Worm (Caenorhabditis elegans) whole organism, young adult: ENCODE measurements around the gene insc-1.
A peak's percentile ranks its signal among the peaks of the same experiment; 100 is the strongest.

ENCODE experiments used
- B0035.1 ChIP-seq: sonication (generic microtip); optimal IDR thresholded peaks from 2 replicates; lab custom pipeline; 2016; ENCODE audit warnings: missing genetic modification characterization, mild to moderate bottlenecking, missing compliant biosample characterization, missing genotype, missing genetic modification reagents
- B0261.1 ChIP-seq: sonication (generic microtip); optimal IDR thresholded peaks from 2 replicates; lab custom pipeline; 2016; ENCODE audit warnings: mild to moderate bottlenecking, missing genetic modification characterization, moderate library complexity, missing compliant biosample characterization
- B0336.3 ChIP-seq: fragments of 200-800 bp; sonication (Bioruptor generic); IDR thresholded peaks from 2 replicates; pipeline ENCODE4 v1.3.6; 2022; ENCODE audit warnings: missing genetic modification characterization, missing compliant biosample characterization
- F23B12.7 ChIP-seq: sonication (generic microtip); optimal IDR thresholded peaks from 2 replicates; lab custom pipeline; 2017; ENCODE audit warnings: missing genetic modification characterization, mild to moderate bottlenecking, missing compliant biosample characterization, antibody characterized with exemption, moderate library complexity; ENCODE audit not compliant: insufficient read depth
- F55B11.4 ChIP-seq: sonication (generic microtip); optimal IDR thresholded peaks from 2 replicates; lab custom pipeline; 2016; ENCODE audit warnings: missing compliant biosample characterization, missing genetic modification characterization, borderline replicate concordance; ENCODE audit not compliant: insufficient read depth
- F57A8.1 ChIP-seq: fragments of 200-800 bp; sonication (Bioruptor generic); optimal IDR thresholded peaks from 2 replicates; lab custom pipeline; 2018; ENCODE audit warnings: mild to moderate bottlenecking, missing genetic modification characterization, moderate library complexity, missing compliant biosample characterization
- K11D2.4 ChIP-seq: fragments of 200-800 bp; sonication (Bioruptor generic); IDR thresholded peaks from 2 replicates; pipeline ENCODE4 v1.3.6; 2022; ENCODE audit warnings: missing genetic modification reagents, missing genetic modification characterization, missing compliant biosample characterization
- T07F8.4 ChIP-seq: sonication (generic microtip); optimal IDR thresholded peaks from 2 replicates; lab custom pipeline; 2016; ENCODE audit warnings: mild to moderate bottlenecking, missing genetic modification characterization, moderate library complexity, missing compliant biosample characterization
- Y56A3A.18 ChIP-seq: fragments of 200-800 bp; sonication (Bioruptor generic); IDR thresholded peaks from 2 replicates; pipeline ENCODE4 v1.3.6; 2022; ENCODE audit warnings: missing genetic modification reagents, missing genetic modification characterization, missing compliant biosample characterization
- Y67H2A.10 ChIP-seq: fragments of 200-800 bp; sonication (Bioruptor generic); conservative IDR thresholded peaks from 2 replicates; pipeline ENCODE4 v1.3.6; 2022; ENCODE audit warnings: missing genetic modification reagents, missing genetic modification characterization, missing compliant biosample characterization
- Y79H2A.3 ChIP-seq: fragments of 200-800 bp; sonication (Bioruptor generic); conservative IDR thresholded peaks from 2 replicates; pipeline ENCODE4 v1.3.6; 2022; ENCODE audit warnings: missing genetic modification reagents, missing genetic modification characterization, missing compliant biosample characterization
- Y95B8A.8 ChIP-seq: fragments of 200-800 bp; sonication (Bioruptor generic); IDR thresholded peaks from 2 replicates; pipeline ENCODE4 v1.3.6; 2022; ENCODE audit warnings: missing genetic modification reagents, missing genetic modification characterization, missing compliant biosample characterization
- akir-1 ChIP-seq: fragments of 200-800 bp; sonication (Bioruptor generic); optimal IDR thresholded peaks from 2 replicates; lab custom pipeline; 2018; ENCODE audit warnings: mild to moderate bottlenecking, missing genetic modification characterization, moderate library complexity, missing compliant biosample characterization
- aptf-2 ChIP-seq: fragments of 200-800 bp; sonication (Bioruptor generic); conservative IDR thresholded peaks from 2 replicates; pipeline ENCODE4 v1.3.6; 2022; ENCODE audit warnings: missing genetic modification reagents, missing genetic modification characterization, missing compliant biosample characterization
- aptf-3 ChIP-seq: fragments of 200-800 bp; sonication (Bioruptor generic); IDR thresholded peaks from 2 replicates; pipeline ENCODE4 v1.3.6; 2022; ENCODE audit warnings: missing genetic modification characterization, missing compliant biosample characterization
- attf-5 ChIP-seq: fragments of 200-800 bp; sonication (Bioruptor generic); optimal IDR thresholded peaks from 2 replicates; lab custom pipeline; 2018; ENCODE audit warnings: mild to moderate bottlenecking, missing genetic modification characterization, missing compliant biosample characterization
- attf-6 ChIP-seq: fragments of 200-800 bp; sonication (Bioruptor generic); IDR thresholded peaks from 2 replicates; pipeline ENCODE4 v1.3.6; 2022; ENCODE audit warnings: missing genetic modification reagents, missing genetic modification characterization, missing compliant biosample characterization
- ccch-3 ChIP-seq: fragments of 200-800 bp; sonication (Bioruptor generic); optimal IDR thresholded peaks from 2 replicates; lab custom pipeline; 2018; ENCODE audit warnings: mild to moderate bottlenecking, missing genetic modification characterization, missing compliant biosample characterization
- ceh-100 ChIP-seq: fragments of 200-800 bp; sonication (Bioruptor generic); IDR thresholded peaks from 2 replicates; pipeline ENCODE4 v1.3.6; 2022; ENCODE audit warnings: missing genetic modification reagents, missing genetic modification characterization, missing compliant biosample characterization
- dox-1 ChIP-seq: fragments of 200-800 bp; sonication (Bioruptor generic); IDR thresholded peaks from 2 replicates; pipeline ENCODE4 v1.3.6; 2022; ENCODE audit warnings: missing genetic modification reagents, missing genetic modification characterization, missing compliant biosample characterization
- dpl-1 ChIP-seq: fragments of 150-350 bp; optimal IDR thresholded peaks from 2 replicates; lab custom pipeline; 2014; ENCODE audit warnings: missing biosample characterization, missing genetic modification reagents, missing genetic modification characterization
- egl-18 ChIP-seq: fragments of 200-800 bp; sonication (Bioruptor generic); IDR thresholded peaks from 2 replicates; pipeline ENCODE4 v1.3.6; 2022; ENCODE audit warnings: missing genetic modification reagents, missing genetic modification characterization, missing compliant biosample characterization
- fkh-3 ChIP-seq: sonication (generic microtip); optimal IDR thresholded peaks from 2 replicates; lab custom pipeline; 2016; ENCODE audit warnings: mild to moderate bottlenecking, missing genetic modification characterization, missing compliant biosample characterization
- him-1 ChIP-seq: sonication (generic microtip); optimal IDR thresholded peaks from 2 replicates; lab custom pipeline; 2016; ENCODE audit warnings: missing genotype, missing genetic modification reagents, missing genetic modification characterization, missing compliant biosample characterization
- hmg-1.2 ChIP-seq: fragments of 200-800 bp; sonication (Bioruptor generic); IDR thresholded peaks from 2 replicates; pipeline ENCODE4 v1.3.6; 2022; ENCODE audit warnings: missing genetic modification reagents, missing genetic modification characterization, missing compliant biosample characterization
- hrde-1 ChIP-seq: sonication (generic microtip); optimal IDR thresholded peaks from 2 replicates; lab custom pipeline; 2016; ENCODE audit warnings: missing genetic modification characterization, mild to moderate bottlenecking, missing compliant biosample characterization, moderate library complexity, missing genotype, missing genetic modification reagents, borderline replicate concordance
- let-526 ChIP-seq: fragments of 200-800 bp; sonication (Bioruptor generic); IDR thresholded peaks from 2 replicates; pipeline ENCODE4 v1.3.6; 2022; ENCODE audit warnings: missing genetic modification reagents, missing genetic modification characterization, missing compliant biosample characterization
- lin-35 ChIP-seq, 3 experiments: fragments of 150-350 bp in 2 of 3; sonication (generic microtip) in 1 of 3; optimal IDR thresholded peaks; 2 replicates each; lab custom pipeline; 2014 to 2018; ENCODE audit warnings: missing biosample characterization in 3 of 3, missing genetic modification characterization in 3 of 3, missing genetic modification reagents in 3 of 3
- lin-54 ChIP-seq: fragments of 200-800 bp; sonication (Bioruptor generic); optimal IDR thresholded peaks from 2 replicates; lab custom pipeline; 2018; ENCODE audit warnings: mild to moderate bottlenecking, missing genetic modification characterization, missing compliant biosample characterization
- lsl-1 ChIP-seq: fragments of 200-800 bp; sonication (Bioruptor generic); optimal IDR thresholded peaks from 2 replicates; lab custom pipeline; 2018; ENCODE audit warnings: mild to moderate bottlenecking, missing genetic modification characterization, moderate library complexity, missing compliant biosample characterization
- madf-6 ChIP-seq: fragments of 200-800 bp; sonication (Bioruptor generic); IDR thresholded peaks from 2 replicates; pipeline ENCODE4 v1.3.6; 2022; ENCODE audit warnings: missing genetic modification reagents, missing genetic modification characterization, missing compliant biosample characterization
- madf-8 ChIP-seq: fragments of 200-800 bp; sonication (Bioruptor generic); conservative IDR thresholded peaks from 2 replicates; pipeline ENCODE4 v1.3.6; 2022; ENCODE audit warnings: missing genetic modification reagents, missing genetic modification characterization, missing compliant biosample characterization
- mes-4 ChIP-seq: sonication (generic microtip); optimal IDR thresholded peaks from 2 replicates; lab custom pipeline; 2016; ENCODE audit warnings: missing genotype, missing genetic modification characterization, missing compliant biosample characterization
- nhr-120 ChIP-seq: fragments of 200-800 bp; sonication (Bioruptor generic); IDR thresholded peaks from 2 replicates; pipeline ENCODE4 v1.3.6; 2022; ENCODE audit warnings: missing genetic modification characterization, missing compliant biosample characterization
- nhr-27 ChIP-seq: fragments of 200-800 bp; sonication (Bioruptor generic); optimal IDR thresholded peaks from 2 replicates; lab custom pipeline; 2018; ENCODE audit warnings: mild to moderate bottlenecking, missing genetic modification characterization, moderate library complexity, missing compliant biosample characterization
- rcor-1 ChIP-seq: fragments of 200-800 bp; sonication (Bioruptor generic); IDR thresholded peaks from 2 replicates; pipeline ENCODE4 v1.3.6; 2022; ENCODE audit warnings: missing genetic modification reagents, missing genetic modification characterization, missing compliant biosample characterization
- rpc-1 ChIP-seq, 2 experiments: fragments of 150-350 bp in 1 of 2; sonication (generic microtip) in 1 of 2; optimal IDR thresholded peaks; 2 replicates each; lab custom pipeline; 2014 to 2018; ENCODE audit warnings: missing biosample characterization in 1 of 2, missing genetic modification characterization in 1 of 2, missing genetic modification reagents in 1 of 2, missing genotype in 1 of 2
- snpc-3.4 ChIP-seq: sonication (generic microtip); optimal IDR thresholded peaks from 2 replicates; lab custom pipeline; 2017; ENCODE audit warnings: missing genetic modification characterization, mild to moderate bottlenecking, missing compliant biosample characterization, antibody characterized with exemption, moderate library complexity, missing genotype, missing genetic modification reagents
- snpc-4 ChIP-seq, 5 experiments: fragments of 150-350 bp in 1 of 5; sonication (generic microtip) in 4 of 5; optimal IDR thresholded peaks; 2 replicates each; lab custom pipeline; 2014 to 2018; ENCODE audit warnings: missing genetic modification characterization in 5 of 5, missing biosample characterization in 3 of 5, antibody characterized with exemption in 2 of 5, mild to moderate bottlenecking in 2 of 5, missing compliant biosample characterization in 2 of 5, missing genotype in 2 of 5, moderate library complexity in 2 of 5, missing genetic modification reagents in 1 of 5
- sptf-2 ChIP-seq: fragments of 200-800 bp; sonication (Bioruptor generic); optimal IDR thresholded peaks from 2 replicates; lab custom pipeline; 2018; ENCODE audit warnings: mild to moderate bottlenecking, missing genetic modification characterization, missing compliant biosample characterization
- tbp1 ChIP-seq: fragments of 200-800 bp; sonication (Bioruptor generic); optimal IDR thresholded peaks from 2 replicates; lab custom pipeline; 2018; ENCODE audit warnings: mild to moderate bottlenecking, missing genetic modification characterization, missing compliant biosample characterization
- xnd-1 ChIP-seq: sonication (generic microtip); optimal IDR thresholded peaks from 2 replicates; lab custom pipeline; 2016; ENCODE audit warnings: missing genotype, missing genetic modification reagents, missing genetic modification characterization, missing compliant biosample characterization
- zfh-2 ChIP-seq: fragments of 200-800 bp; sonication (Bioruptor generic); conservative IDR thresholded peaks from 2 replicates; pipeline ENCODE4 v1.3.6; 2022; ENCODE audit warnings: missing genetic modification reagents, missing genetic modification characterization, missing compliant biosample characterization
- zim-3 ChIP-seq: sonication (generic microtip); optimal IDR thresholded peaks from 2 replicates; lab custom pipeline; 2017; ENCODE audit warnings: mild to moderate bottlenecking, missing genetic modification characterization, moderate library complexity, missing compliant biosample characterization
- ztf-22 ChIP-seq: fragments of 200-800 bp; sonication (Bioruptor generic); optimal IDR thresholded peaks from 2 replicates; lab custom pipeline; 2018; ENCODE audit warnings: mild to moderate bottlenecking, missing genetic modification characterization, moderate library complexity, missing compliant biosample characterization
- ztf-28 ChIP-seq: fragments of 200-800 bp; sonication (Bioruptor generic); IDR thresholded peaks from 2 replicates; pipeline ENCODE4 v1.3.6; 2022; ENCODE audit warnings: missing genetic modification reagents, missing genetic modification characterization, missing compliant biosample characterization

insc-1 gene

DNA sequence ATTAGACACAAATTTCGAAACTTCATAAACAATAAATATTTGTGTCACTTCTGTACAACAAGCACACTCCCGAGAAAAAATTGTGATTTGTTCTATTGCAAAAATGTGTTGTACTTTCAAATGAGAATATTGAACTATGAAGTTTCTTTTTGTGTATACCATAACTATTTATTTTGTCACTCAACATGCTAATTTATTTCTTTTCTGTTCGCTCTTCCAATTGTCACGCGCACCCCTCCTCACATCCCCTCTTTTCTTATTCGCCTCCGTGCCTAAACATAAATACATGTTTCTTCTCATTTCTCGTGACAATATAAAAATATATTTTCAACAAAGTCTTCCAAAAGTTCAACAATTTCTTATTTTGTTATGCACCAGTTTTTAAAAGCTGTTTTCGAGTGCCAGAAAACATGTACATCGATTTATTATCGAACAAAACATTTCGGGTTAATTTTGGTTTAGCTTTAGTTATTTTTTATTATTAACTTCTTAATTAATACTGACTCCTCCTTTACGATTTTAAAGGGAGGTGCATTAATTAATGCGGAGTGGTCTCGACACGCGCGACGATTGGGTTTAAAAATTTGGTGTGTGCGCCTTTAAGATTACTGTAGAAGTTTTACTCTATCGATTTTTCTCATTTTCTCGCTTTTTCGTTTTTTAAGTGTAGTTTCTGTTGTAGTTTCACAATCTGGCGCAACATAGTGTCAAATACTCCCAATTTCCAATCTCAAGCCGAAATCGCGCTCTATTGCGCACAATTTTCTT, 35.4 kb downstream of the insc-1 start (continued):
- TF ChIP-seq xnd-1: peak; percentile 70
- no peak for TF ChIP-seq Y79H2A.3 (GFP tag; lab: Robert Waterston, UW)
- no peak for TF ChIP-seq attf-5
- no peak for TF ChIP-seq zfh-2 (GFP tag; lab: Robert Waterston, UW)
- TF ChIP-seq ztf-22: no peak
- TF ChIP-seq ztf-28 (GFP tag; lab: Robert Waterston, UW): no peak
- no peak for TF ChIP-seq hmg-1.2 (GFP tag; lab: Robert Waterston, UW)
- TF ChIP-seq ccch-3 (GFP tag; lab: Kevin White, UChicago): no peak
- TF ChIP-seq tbp1 (GFP tag; lab: Kevin White, UChicago): no peak
- TF ChIP-seq K11D2.4 (GFP tag; lab: Robert Waterston, UW): no peak
- TF ChIP-seq rcor-1: no peak
- no peak for TF ChIP-seq T07F8.4
- TF ChIP-seq snpc-3.4 (tag; lab: Kevin White, UChicago): peak; percentile 42
- no peak for TF ChIP-seq F23B12.7 (tag; lab: Kevin White, UChicago)
- TF ChIP-seq ceh-100: no peak
- TF ChIP-seq dpl-1: no peak
- no peak for TF ChIP-seq B0035.1
- TF ChIP-seq Y95B8A.8: no peak
- TF ChIP-seq B0336.3 (GFP tag; lab: Robert Waterston, UW): no peak
- TF ChIP-seq Y56A3A.18: no peak
- TF ChIP-seq snpc-4 (GFP tag; optimal IDR thresholded peaks at IDR 0.05; lab: Kevin White, UChicago): no peak
- no peak for TF ChIP-seq snpc-4 (tag; optimal IDR thresholded peaks at IDR 0.05; lab: Kevin White, UChicago)
- TF ChIP-seq dox-1 (GFP tag; lab: Robert Waterston, UW): no peak
- peak; percentile 87 for TF ChIP-seq madf-6 (GFP tag; lab: Robert Waterston, UW)
- peak; percentile 49 for TF ChIP-seq him-1 (tag; lab: Kevin White, UChicago)
- TF ChIP-seq hrde-1 (tag; lab: Kevin White, UChicago): no peak
- no peak for TF ChIP-seq lin-35 (GFP tag; optimal IDR thresholded peaks at IDR 0.05; lab: Kevin White, UChicago)
- TF ChIP-seq aptf-3: no peak
- TF ChIP-seq nhr-27 (tag; lab: Kevin White, UChicago): no peak
- no peak for TF ChIP-seq sptf-2
- no peak for TF ChIP-seq F55B11.4 (tag; lab: Kevin White, UChicago)
- no peak for TF ChIP-seq aptf-2 (GFP tag; lab: Robert Waterston, UW)
- no peak for TF ChIP-seq fkh-3 (tag; lab: Kevin White, UChicago)
- no peak for TF ChIP-seq zim-3 (tag; lab: Kevin White, UChicago)
- no peak for TF ChIP-seq egl-18
- TF ChIP-seq nhr-120 (GFP tag; lab: Robert Waterston, UW): no peak
- peak; percentile 87 for TF ChIP-seq lsl-1 (GFP tag; lab: Kevin White, UChicago)
- TF ChIP-seq mes-4 (tag; lab: Kevin White, UChicago): no peak
- TF ChIP-seq lin-54 (GFP tag; lab: Kevin White, UChicago): no peak
- TF ChIP-seq F57A8.1 (GFP tag; lab: Kevin White, UChicago): no peak
- no peak for TF ChIP-seq rpc-1 (optimal IDR thresholded peaks at IDR 0.05; lab: Kevin White, UChicago)
- TF ChIP-seq rpc-1 (tag; optimal IDR thresholded peaks at IDR 0.05; lab: Kevin White, UChicago): no peak
- TF ChIP-seq let-526 (GFP tag; lab: Robert Waterston, UW): no peak
- no peak for TF ChIP-seq B0261.1 (tag; lab: Kevin White, UChicago)
- TF ChIP-seq akir-1: no peak
- no peak for TF ChIP-seq Y67H2A.10 (GFP tag; lab: Robert Waterston, UW)
- TF ChIP-seq madf-8: peak; percentile 70; the same call in 1 of the 2 replicates
- TF ChIP-seq attf-6 (GFP tag; lab: Robert Waterston, UW): no peak
